Worm (Caenorhabditis elegans): ENCODE data around the gene F32A5.8.

- TF ChIP-seq nhr-10 (tag; optimal IDR thresholded peaks at IDR 0.05) (no peak), nhr-11 (tag; optimal IDR thresholded peaks at IDR 0.05) (no peak), nhr-28 (tag; optimal IDR thresholded peaks at IDR 0.05) (no peak), daf-12 (tag; optimal IDR thresholded peaks at IDR 0.05) (no peak), nhr-77 (tag; optimal IDR thresholded peaks at IDR 0.05) (no peak), dmd-6 (GFP tag; IDR thresholded peaks at IDR 0.05) (peak; percentile 47; the same call in 1 of the 2 replicates), lsy-2 (tag; optimal IDR thresholded peaks at IDR 0.05) (no peak), dpl-1 (GFP tag; optimal IDR thresholded peaks at IDR 0.05) (no peak), nhr-48 (tag; optimal IDR thresholded peaks at IDR 0.05) (no peak), unc-62 (GFP tag; optimal IDR thresholded peaks at IDR 0.05 in 1 of 2) (no peak), unc-62 (tag; optimal IDR thresholded peaks at IDR 0.05) (no peak), ztf-11 (tag; optimal IDR thresholded peaks at IDR 0.05) (no peak), zfp-2 (tag; optimal IDR thresholded peaks at IDR 0.05) (no peak), unc-130 (GFP tag; optimal IDR thresholded peaks at IDR 0.05) (no peak), mxl-2 (GFP tag; conservative IDR thresholded peaks at IDR 0.05) (no peak)
These were observed 45.7 kb upstream of the F32A5.8 start, which contains the start of gene E04F6.15 for ce11 chrII:7210187-7210586.

Data from whole organism, L4 larva.